Fruit fly (Drosophila melanogaster): ENCODE measurements around the gene CG7304.

CG7304 gene

dm6 chr3L:15715788-15716503, 36.4 kb downstream of the CG7304 start, which contains the start of gene CG42571:
Gene CG42571, plus strand, starts transcription at chr3L:15716453.
- TF ChIP-seq pad (GFP tag; optimal IDR thresholded peaks at IDR 0.05) (peak; percentile 18), cnc (optimal IDR thresholded peaks at IDR 0.05) (no peak), CG11617 (GFP tag; optimal IDR thresholded peaks at IDR 0.05) (peak; percentile 12), CG1620 (GFP tag; optimal IDR thresholded peaks at IDR 0.05) (peak; percentile 24), kay (GFP tag; ENCODE audit: borderline replicate concordance) (peak; percentile 44), Mnt (GFP tag; optimal IDR thresholded peaks at IDR 0.05) (peak; percentile 27), Hr96 (GFP tag; optimal IDR thresholded peaks at IDR 0.05) (no peak), CG12768 (GFP tag; optimal IDR thresholded peaks at IDR 0.05) (peak; percentile 36), Crg-1 (GFP tag; optimal IDR thresholded peaks at IDR 0.05) (peak; percentile 50), toe (GFP tag; optimal IDR thresholded peaks at IDR 0.05) (no peak), Clk (GFP tag; optimal IDR thresholded peaks at IDR 0.05) (no peak), CG5204 (GFP tag; optimal IDR thresholded peaks at IDR 0.05) (no peak), bab1 (GFP tag; optimal IDR thresholded peaks at IDR 0.05) (no peak), ovo (GFP tag; optimal IDR thresholded peaks at IDR 0.05) (peak; percentile 46), tj (GFP tag; optimal IDR thresholded peaks at IDR 0.05) (no peak), CG33017 (tag; optimal IDR thresholded peaks at IDR 0.05) (no peak), CG14711 (tag; optimal IDR thresholded peaks at IDR 0.05) (no peak), CG7101 (tag; optimal IDR thresholded peaks at IDR 0.05) (no peak), CG7045 (GFP tag; optimal IDR thresholded peaks at IDR 0.05) (peak; percentile 15), cic (GFP tag; optimal IDR thresholded peaks at IDR 0.05) (peak; percentile 8)

- no peak for TF ChIP-seq CG7101 (tag; optimal IDR thresholded peaks at IDR 0.05)
- no peak for TF ChIP-seq toe (GFP tag; optimal IDR thresholded peaks at IDR 0.05)
- TF ChIP-seq cnc (optimal IDR thresholded peaks at IDR 0.05) = no peak
- no peak for TF ChIP-seq bab1 (GFP tag; optimal IDR thresholded peaks at IDR 0.05)
- TF ChIP-seq CG1620 (GFP tag; optimal IDR thresholded peaks at IDR 0.05) = no peak
- TF ChIP-seq CG14711 (tag; optimal IDR thresholded peaks at IDR 0.05) = no peak
- TF ChIP-seq pad (GFP tag; optimal IDR thresholded peaks at IDR 0.05) = no peak
- TF ChIP-seq Clk (GFP tag; optimal IDR thresholded peaks at IDR 0.05) = no peak
- TF ChIP-seq CG11617 (GFP tag; optimal IDR thresholded peaks at IDR 0.05) = no peak
- no peak for TF ChIP-seq CG12768 (GFP tag; optimal IDR thresholded peaks at IDR 0.05)
These were observed 38.0 kb downstream of the CG7304 start, which contains the start of gene CG42570 for dm6 chr3L:15717519-15717918. Gene CG42570, plus strand, starts transcription at chr3L:15717819.

- TF ChIP-seq toe (GFP tag; optimal IDR thresholded peaks at IDR 0.05) (no peak), CG14711 (tag; optimal IDR thresholded peaks at IDR 0.05) (no peak), CG11617 (GFP tag; optimal IDR thresholded peaks at IDR 0.05) (no peak), Clk (GFP tag; optimal IDR thresholded peaks at IDR 0.05) (no peak), cnc (optimal IDR thresholded peaks at IDR 0.05) (no peak), kay (GFP tag; ENCODE audit: borderline replicate concordance) (no peak), ovo (GFP tag; optimal IDR thresholded peaks at IDR 0.05) (no peak), CG1620 (GFP tag; optimal IDR thresholded peaks at IDR 0.05) (no peak), CG33017 (tag; optimal IDR thresholded peaks at IDR 0.05) (no peak), bab1 (GFP tag; optimal IDR thresholded peaks at IDR 0.05) (no peak), CG12768 (GFP tag; optimal IDR thresholded peaks at IDR 0.05) (no peak)
These were observed 40.7 kb downstream of the CG7304 start for dm6 chr3L:15720224-15720623.

- no peak for TF ChIP-seq CG33017 (tag; optimal IDR thresholded peaks at IDR 0.05)
- no peak for TF ChIP-seq tj (GFP tag; optimal IDR thresholded peaks at IDR 0.05)
- no peak for TF ChIP-seq Crg-1 (GFP tag; optimal IDR thresholded peaks at IDR 0.05)
- TF ChIP-seq CG12768 (GFP tag; optimal IDR thresholded peaks at IDR 0.05) = no peak
- TF ChIP-seq CG1620 (GFP tag; optimal IDR thresholded peaks at IDR 0.05) = no peak
- TF ChIP-seq kay (GFP tag; ENCODE audit: borderline replicate concordance) = no peak
- no peak for TF ChIP-seq pad (GFP tag; optimal IDR thresholded peaks at IDR 0.05)
- no peak for TF ChIP-seq CG5204 (GFP tag; optimal IDR thresholded peaks at IDR 0.05)
- TF ChIP-seq Clk (GFP tag; optimal IDR thresholded peaks at IDR 0.05) = no peak
- TF ChIP-seq cic (GFP tag; optimal IDR thresholded peaks at IDR 0.05) = no peak
- TF ChIP-seq CG14711 (tag; optimal IDR thresholded peaks at IDR 0.05) = no peak
- no peak for TF ChIP-seq CG7045 (GFP tag; optimal IDR thresholded peaks at IDR 0.05)
- no peak for TF ChIP-seq cnc (optimal IDR thresholded peaks at IDR 0.05)
- TF ChIP-seq CG11617 (GFP tag; optimal IDR thresholded peaks at IDR 0.05) = no peak
These were observed 41.4 kb downstream of the CG7304 start for dm6 chr3L:15720905-15721304.

- TF ChIP-seq CG12768 (GFP tag; optimal IDR thresholded peaks at IDR 0.05) (no peak), Clk (GFP tag; optimal IDR thresholded peaks at IDR 0.05) (no peak), CG7101 (tag; optimal IDR thresholded peaks at IDR 0.05) (no peak), tj (GFP tag; optimal IDR thresholded peaks at IDR 0.05) (no peak), bab1 (GFP tag; optimal IDR thresholded peaks at IDR 0.05) (no peak)
These were observed 47.3 kb downstream of the CG7304 start for dm6 chr3L:15726799-15727198.

dm6 chr3L:15728195-15728594, 48.7 kb downstream of the CG7304 start, which contains the start of gene comm:
Gene comm, minus strand, starts transcription at chr3L:15728430.
- no peak for TF ChIP-seq CG11617 (GFP tag; optimal IDR thresholded peaks at IDR 0.05)
- no peak for TF ChIP-seq CG12768 (GFP tag; optimal IDR thresholded peaks at IDR 0.05)
- TF ChIP-seq CG7101 (tag; optimal IDR thresholded peaks at IDR 0.05) = no peak
- no peak for TF ChIP-seq CG7045 (GFP tag; optimal IDR thresholded peaks at IDR 0.05)
- TF ChIP-seq Mnt (GFP tag; optimal IDR thresholded peaks at IDR 0.05) = no peak
- TF ChIP-seq toe (GFP tag; optimal IDR thresholded peaks at IDR 0.05) = no peak
- TF ChIP-seq ovo (GFP tag; optimal IDR thresholded peaks at IDR 0.05) = no peak
- TF ChIP-seq pad (GFP tag; optimal IDR thresholded peaks at IDR 0.05) = no peak

Data from whole organism, adult.